Worm (Caenorhabditis elegans) whole organism, L1 larva: ENCODE results near the gene clh-2.

Source experiments
- C16A3.4 ChIP-seq: fragments of 150-350 bp; optimal IDR thresholded peaks from 2 replicates; lab custom pipeline; 2014; ENCODE audit warnings: missing biosample characterization, missing genetic modification characterization
- ama-1 ChIP-seq: fragments of 150-350 bp; optimal IDR thresholded peaks from 2 replicates; lab custom pipeline; 2014
- ceh-63 ChIP-seq: fragments of 200-800 bp; sonication (Bioruptor generic); optimal IDR thresholded peaks from 2 replicates; lab custom pipeline; 2018; ENCODE audit warnings: mild to moderate bottlenecking, missing genetic modification characterization, missing compliant biosample characterization
- elt-2 ChIP-seq: sonication (generic microtip); optimal IDR thresholded peaks from 2 replicates; lab custom pipeline; 2016; ENCODE audit warnings: missing genetic modification characterization, mild to moderate bottlenecking, inconsistent platforms, missing compliant biosample characterization, missing genetic modification reagents
- elt-3 ChIP-seq, 6 experiments: fragments of 150-350 bp in 1 of 6; sonication (generic microtip); optimal IDR thresholded peaks; 2 replicates each; lab custom pipeline; 2017 to 2018; ENCODE audit warnings: missing biosample characterization in 6 of 6, missing genetic modification characterization in 6 of 6, inconsistent platforms in 1 of 6
- fkh-10 ChIP-seq: sonication (generic microtip); optimal IDR thresholded peaks from 2 replicates; lab custom pipeline; 2017; ENCODE audit warnings: missing biosample characterization, missing genetic modification reagents, missing genetic modification characterization
- fos-1 ChIP-seq: fragments of 150-350 bp; optimal IDR thresholded peaks from 2 replicates; lab custom pipeline; 2014; ENCODE audit warnings: missing biosample characterization, missing genetic modification characterization
- lir-3 ChIP-seq: sonication (generic microtip); optimal IDR thresholded peaks from 2 replicates; lab custom pipeline; 2016; ENCODE audit warnings: mild to moderate bottlenecking, missing genetic modification characterization, moderate library complexity, missing compliant biosample characterization; ENCODE audit not compliant: poor library complexity
- nhr-237 ChIP-seq: fragments of 150-350 bp; optimal IDR thresholded peaks from 2 replicates; lab custom pipeline; 2014; ENCODE audit warnings: missing biosample characterization, missing genetic modification characterization
- rnt-1 ChIP-seq: sonication (generic microtip); optimal IDR thresholded peaks from 2 replicates; lab custom pipeline; 2016; ENCODE audit warnings: mild to moderate bottlenecking, missing genetic modification characterization, moderate library complexity, missing compliant biosample characterization
- tlp-1 ChIP-seq: fragments of 150-350 bp; optimal IDR thresholded peaks from 2 replicates; lab custom pipeline; 2014; ENCODE audit warnings: missing biosample characterization, missing genetic modification characterization
- unc-62 ChIP-seq: fragments of 150-350 bp; optimal IDR thresholded peaks from 2 replicates; lab custom pipeline; 2014; ENCODE audit warnings: missing biosample characterization, missing genetic modification reagents, missing genetic modification characterization
- vab-15 ChIP-seq: sonication (generic microtip); optimal IDR thresholded peaks from 2 replicates; lab custom pipeline; 2017; ENCODE audit warnings: missing genotype, mild to moderate bottlenecking, missing genetic modification characterization, missing compliant biosample characterization
- zag-1 ChIP-seq: fragments of 150-350 bp; optimal IDR thresholded peaks from 2 replicates; lab custom pipeline; 2014; ENCODE audit warnings: missing biosample characterization, missing genetic modification characterization

DNA sequence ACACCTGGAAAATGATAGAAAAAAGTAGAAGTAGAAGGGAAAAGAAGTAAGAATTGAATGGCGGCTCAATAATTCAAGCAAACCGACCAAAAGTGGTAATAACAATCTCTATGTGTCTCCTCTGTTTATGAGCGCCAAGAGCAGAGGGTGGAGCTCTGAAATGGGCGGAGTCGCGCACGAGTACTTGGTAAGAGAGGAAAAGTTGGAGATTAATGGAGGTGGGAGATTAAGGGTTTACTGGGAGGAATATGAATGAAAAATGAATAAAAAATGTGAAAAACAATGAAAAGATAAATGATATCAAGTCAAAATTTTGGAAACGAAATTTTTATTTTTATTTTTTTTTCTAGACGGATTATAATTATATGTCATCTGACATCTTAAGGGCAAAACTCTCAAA is 26.0 kb downstream of the clh-2 start:
- TF ChIP-seq vab-15 (tag; lab: Kevin White, UChicago): no peak
- TF ChIP-seq ama-1 (lab: Kevin White, UChicago): no peak
- TF ChIP-seq nhr-237 (tag; lab: Kevin White, UChicago): no peak
- no peak for TF ChIP-seq unc-62 (GFP tag; lab: Kevin White, UChicago)
- no peak for TF ChIP-seq zag-1 (tag; lab: Kevin White, UChicago)
- no peak for TF ChIP-seq ceh-63 (GFP tag; lab: Kevin White, UChicago)
- no peak for TF ChIP-seq fkh-10 (GFP tag; lab: Kevin White, UChicago)
- no peak for TF ChIP-seq elt-3 (tag; optimal IDR thresholded peaks at IDR 0.05; lab: Kevin White, UChicago)
- TF ChIP-seq rnt-1 (tag; lab: Kevin White, UChicago): no peak
- TF ChIP-seq fos-1 (tag; lab: Kevin White, UChicago): no peak
- TF ChIP-seq lir-3: no peak
- TF ChIP-seq C16A3.4 (tag; lab: Kevin White, UChicago): no peak
- no peak for TF ChIP-seq elt-2 (tag; lab: Kevin White, UChicago)
- no peak for TF ChIP-seq tlp-1
